Fruit fly (Drosophila melanogaster) whole organism, embryonic: ENCODE data around the gene sick.

Experiments used
- Abd-B ChIP-seq: fragments of 200-800 bp; sonication (Bioruptor generic); optimal IDR thresholded peaks from 2 replicates; lab custom pipeline; 2018; ENCODE audit warnings: missing biosample characterization, mild to moderate bottlenecking, missing genetic modification characterization, moderate library complexity
- Aef1 ChIP-seq: fragments of 200-800 bp; sonication (Bioruptor generic); IDR thresholded peaks from 3 replicates; pipeline ENCODE4 v1.3.6; 2022; ENCODE audit warnings: missing biosample characterization, missing genetic modification characterization
- Atf-2 ChIP-seq: fragments of 200-800 bp; sonication (Bioruptor generic); optimal IDR thresholded peaks from 2 replicates; lab custom pipeline; 2016; ENCODE audit warnings: missing biosample characterization, missing genetic modification characterization
- Bdp1 ChIP-seq: fragments of 200-800 bp; sonication (Bioruptor generic); optimal IDR thresholded peaks from 3 replicates; lab custom pipeline; 2016; ENCODE audit warnings: missing biosample characterization, missing genetic modification characterization
- BtbVII ChIP-seq: fragments of 200-800 bp; sonication (Bioruptor generic); optimal IDR thresholded peaks from 3 replicates; lab custom pipeline; 2017; ENCODE audit warnings: missing biosample characterization, mild to moderate bottlenecking, missing genetic modification characterization
- CG1024 ChIP-seq: fragments of 200-800 bp; sonication (Bioruptor generic); IDR thresholded peaks from 2 replicates; pipeline ENCODE4 v1.3.6; 2022; ENCODE audit warnings: missing biosample characterization, missing genetic modification characterization
- CG10565 ChIP-seq: fragments of 200-800 bp; sonication (Bioruptor generic); optimal IDR thresholded peaks from 3 replicates; lab custom pipeline; 2016; ENCODE audit warnings: missing biosample characterization, mild to moderate bottlenecking, missing genetic modification characterization
- CG11504 ChIP-seq: fragments of 200-800 bp; sonication (Bioruptor generic); optimal IDR thresholded peaks from 3 replicates; lab custom pipeline; 2019; ENCODE audit warnings: missing biosample characterization, mild to moderate bottlenecking, missing genetic modification characterization, moderate library complexity
- CG11560 ChIP-seq: fragments of 200-800 bp; sonication (Bioruptor generic); IDR thresholded peaks from 3 replicates; pipeline ENCODE4 v1.3.6; 2022; ENCODE audit warnings: missing biosample characterization, missing genetic modification characterization
- CG12219 ChIP-seq: fragments of 200-800 bp; sonication (Bioruptor generic); optimal IDR thresholded peaks from 3 replicates; lab custom pipeline; 2018; ENCODE audit warnings: missing biosample characterization, mild to moderate bottlenecking, missing genetic modification characterization
- CG12236 ChIP-seq: fragments of 200-800 bp; sonication (Bioruptor generic); optimal IDR thresholded peaks from 2 replicates; lab custom pipeline; 2016; ENCODE audit warnings: missing biosample characterization, missing genetic modification characterization
- CG15011 ChIP-seq: fragments of 200-800 bp; sonication (Bioruptor generic); optimal IDR thresholded peaks from 3 replicates; lab custom pipeline; 2018; ENCODE audit warnings: missing biosample characterization, mild to moderate bottlenecking, missing genetic modification characterization
- CG15696 ChIP-seq: fragments of 200-800 bp; sonication (Bioruptor generic); optimal IDR thresholded peaks from 2 replicates; lab custom pipeline; 2019; ENCODE audit warnings: missing biosample characterization, mild to moderate bottlenecking, missing genetic modification characterization, moderate library complexity
- CG16779 ChIP-seq: fragments of 200-800 bp; sonication (Bioruptor generic); IDR thresholded peaks from 2 replicates; pipeline ENCODE4 v1.3.6; 2022; ENCODE audit warnings: missing biosample characterization, missing genetic modification characterization
- CG17361 ChIP-seq: fragments of 200-800 bp; sonication (Bioruptor generic); IDR thresholded peaks from 3 replicates; pipeline ENCODE4 v1.3.6; 2022; ENCODE audit warnings: missing biosample characterization, missing genetic modification characterization
- CG18011 ChIP-seq: fragments of 200-800 bp; sonication (Bioruptor generic); optimal IDR thresholded peaks from 2 replicates; lab custom pipeline; 2017; ENCODE audit warnings: missing biosample characterization, missing genetic modification characterization, mild to moderate bottlenecking, moderate library complexity, missing genotype
- CG18599 ChIP-seq: fragments of 200-800 bp; sonication (Bioruptor generic); optimal IDR thresholded peaks from 3 replicates; lab custom pipeline; 2017; ENCODE audit warnings: missing biosample characterization, missing genetic modification characterization, mild to moderate bottlenecking, moderate library complexity, missing genetic modification reagents
- CG3281 ChIP-seq: fragments of 200-800 bp; sonication (Bioruptor generic); optimal IDR thresholded peaks from 3 replicates; lab custom pipeline; 2017; ENCODE audit warnings: missing biosample characterization, mild to moderate bottlenecking, missing genetic modification characterization
- CG33213 ChIP-seq: fragments of 200-800 bp; sonication (Bioruptor generic); optimal IDR thresholded peaks from 3 replicates; lab custom pipeline; 2016; ENCODE audit warnings: missing biosample characterization, missing genetic modification characterization
- CG4282 ChIP-seq: fragments of 200-800 bp; sonication (Bioruptor generic); optimal IDR thresholded peaks from 2 replicates; lab custom pipeline; 2016; ENCODE audit warnings: missing biosample characterization, missing genetic modification characterization
- CG6175 ChIP-seq: fragments of 200-800 bp; sonication (Bioruptor generic); IDR thresholded peaks from 3 replicates; pipeline ENCODE4 v1.3.6; 2022; ENCODE audit warnings: missing biosample characterization, missing genetic modification characterization
- CG8478 ChIP-seq: fragments of >200 bp; optimal IDR thresholded peaks from 2 replicates; lab custom pipeline; 2018
- CG9932 ChIP-seq: fragments of 200-800 bp; sonication (Bioruptor generic); IDR thresholded peaks from 2 replicates; pipeline ENCODE4 v1.3.6; 2022; ENCODE audit warnings: missing biosample characterization, missing genetic modification characterization
- D ChIP-seq, 2 experiments: fragments of 200-800 bp in 1 of 2; fragments of >200 bp in 1 of 2; sonication (Bioruptor generic) in 1 of 2; optimal IDR thresholded peaks; 2 replicates in 1 of 2; 3 replicates in 1 of 2; lab custom pipeline; 2017; ENCODE audit warnings: mild to moderate bottlenecking in 1 of 2, missing biosample characterization in 1 of 2, missing genetic modification characterization in 1 of 2, missing genetic modification reagents in 1 of 2
- Dp ChIP-seq: fragments of 200-800 bp; sonication (Bioruptor generic); optimal IDR thresholded peaks from 2 replicates; lab custom pipeline; 2018; ENCODE audit warnings: missing biosample characterization, mild to moderate bottlenecking, missing genetic modification characterization, moderate library complexity
- E2f2 ChIP-seq: fragments of 200-800 bp; sonication (Bioruptor generic); IDR thresholded peaks from 2 replicates; pipeline ENCODE4 v1.3.6; 2022; ENCODE audit warnings: missing biosample characterization, missing genetic modification characterization
- Ets65A ChIP-seq: fragments of 200-800 bp; sonication (Bioruptor generic); peaks from one replicate; lab custom pipeline; 2016; ENCODE audit warnings: missing biosample characterization, missing genetic modification characterization
- Fer2 ChIP-seq: fragments of 200-800 bp; sonication (Bioruptor generic); optimal IDR thresholded peaks from 2 replicates; lab custom pipeline; 2018; ENCODE audit warnings: missing biosample characterization, mild to moderate bottlenecking, missing genetic modification characterization, moderate library complexity
- Hr39 ChIP-seq: fragments of >200 bp; optimal IDR thresholded peaks from 2 replicates; lab custom pipeline; 2017
- Lim3 ChIP-seq: fragments of 200-800 bp; sonication (Bioruptor generic); IDR thresholded peaks from 2 replicates; pipeline ENCODE4 v1.3.6; 2022; ENCODE audit warnings: missing biosample characterization, missing genetic modification characterization
- Nf-YC ChIP-seq: fragments of 200-800 bp; optimal IDR thresholded peaks from 3 replicates; lab custom pipeline; 2019; ENCODE audit warnings: missing biosample characterization, mild to moderate bottlenecking, missing genetic modification characterization, moderate library complexity
- Sox102F ChIP-seq: fragments of 200-800 bp; sonication (Bioruptor generic); optimal IDR thresholded peaks from 2 replicates; lab custom pipeline; 2018; ENCODE audit warnings: missing biosample characterization, mild to moderate bottlenecking, missing genetic modification characterization, moderate library complexity
- Usf ChIP-seq: fragments of 200-800 bp; sonication (Bioruptor generic); optimal IDR thresholded peaks from 2 replicates; lab custom pipeline; 2017; ENCODE audit warnings: missing genotype, missing biosample characterization, missing genetic modification characterization
- ac ChIP-seq: fragments of 200-800 bp; sonication (Bioruptor generic); optimal IDR thresholded peaks from 3 replicates; lab custom pipeline; 2017; ENCODE audit warnings: missing biosample characterization, mild to moderate bottlenecking, missing genetic modification characterization
- ap ChIP-seq: fragments of 200-800 bp; sonication (Bioruptor generic); IDR thresholded peaks from 2 replicates; pipeline ENCODE4 v1.3.6; 2022; ENCODE audit warnings: missing biosample characterization, missing genetic modification characterization
- bbx ChIP-seq: fragments of 200-800 bp; sonication (Bioruptor generic); IDR thresholded peaks from 2 replicates; pipeline ENCODE4 v1.3.6; 2022; ENCODE audit warnings: missing biosample characterization, missing genetic modification characterization; ENCODE audit not compliant: partially characterized antibody
- cad ChIP-seq: fragments of >200 bp; optimal IDR thresholded peaks from 2 replicates; lab custom pipeline; 2017; ENCODE audit warnings: missing biosample characterization, missing genetic modification characterization
- ci ChIP-seq: fragments of 200-800 bp; sonication (Bioruptor generic); IDR thresholded peaks from 3 replicates; pipeline ENCODE4 v1.3.6; 2022; ENCODE audit warnings: missing biosample characterization, missing genetic modification characterization
- disco-r ChIP-seq: fragments of 200-800 bp; sonication (Bioruptor generic); optimal IDR thresholded peaks from 2 replicates; lab custom pipeline; 2016; ENCODE audit warnings: missing biosample characterization, missing genetic modification characterization
- dmrt99B ChIP-seq: fragments of 200-800 bp; sonication (Bioruptor generic); optimal IDR thresholded peaks from 2 replicates; lab custom pipeline; 2018; ENCODE audit warnings: missing biosample characterization, mild to moderate bottlenecking, missing genetic modification characterization, moderate library complexity
- esg ChIP-seq: fragments of 200-800 bp; sonication (Bioruptor generic); conservative IDR thresholded peaks from 2 replicates; pipeline ENCODE4 v1.3.6; 2022; ENCODE audit warnings: missing biosample characterization, missing genetic modification characterization
- fd102C ChIP-seq: fragments of 200-800 bp; sonication (Bioruptor generic); optimal IDR thresholded peaks from 2 replicates; lab custom pipeline; 2018; ENCODE audit warnings: missing biosample characterization, mild to moderate bottlenecking, missing genetic modification characterization, moderate library complexity
- inv ChIP-seq: fragments of 200-800 bp; sonication (Bioruptor generic); IDR thresholded peaks from 2 replicates; pipeline ENCODE4 v1.3.6; 2022; ENCODE audit warnings: missing biosample characterization, missing genetic modification characterization; ENCODE audit not compliant: partially characterized antibody
- pan ChIP-seq, 4 experiments: fragments of >200 bp in 3 of 4; fragments of 200-800 bp in 1 of 4; sonication (Bioruptor generic) in 1 of 4; optimal IDR thresholded peaks in 3 of 4; IDR thresholded peaks in 1 of 4; 2 replicates each; pipeline versions ENCODE4 v1.3.6 to Lab custom; 2017 to 2022; ENCODE audit warnings: missing biosample characterization in 2 of 4, missing genetic modification characterization in 2 of 4, mixed read lengths in 1 of 4
- rib ChIP-seq: fragments of 200-800 bp; sonication (Bioruptor generic); IDR thresholded peaks from 2 replicates; pipeline ENCODE4 v1.3.6; 2022; ENCODE audit warnings: missing biosample characterization, missing genetic modification characterization
- salm ChIP-seq: fragments of 200-800 bp; sonication (Bioruptor generic); optimal IDR thresholded peaks from 2 replicates; lab custom pipeline; 2018; ENCODE audit warnings: missing biosample characterization, mild to moderate bottlenecking, missing genetic modification characterization
- sens ChIP-seq: fragments of 200-800 bp; sonication (Bioruptor generic); peaks from one replicate; lab custom pipeline; 2016; ENCODE audit warnings: missing biosample characterization, missing genetic modification characterization
- sqz ChIP-seq: fragments of 200-800 bp; sonication (Bioruptor generic); optimal IDR thresholded peaks from 3 replicates; lab custom pipeline; 2018; ENCODE audit warnings: missing biosample characterization, mild to moderate bottlenecking, missing genetic modification characterization
- trem ChIP-seq: fragments of 200-800 bp; optimal IDR thresholded peaks from 3 replicates; lab custom pipeline; 2019; ENCODE audit warnings: missing biosample characterization, mild to moderate bottlenecking, missing genetic modification characterization, moderate library complexity

sick gene

dm6 chr2L:19795320-19796110, 650 bp upstream of the sick start (continued):
- TF ChIP-seq ap (GFP tag; lab: Robert Waterston, UW) (no peak), Lim3 (GFP tag; lab: Robert Waterston, UW) (no peak), CG10565 (GFP tag; lab: Kevin White, UChicago) (no peak), trem (peak; percentile 57), disco-r (peak; percentile 61), CG15696 (tag; lab: Kevin White, UChicago) (peak; percentile 29), Atf-2 (GFP tag; lab: Kevin White, UChicago) (peak; percentile 10), rib (no peak), Usf (GFP tag; lab: Kevin White, UChicago) (no peak), CG8478 (no peak), CG9932 (GFP tag; lab: Robert Waterston, UW) (peak; percentile 75), CG18599 (GFP tag; lab: Kevin White, UChicago) (no peak), sqz (GFP tag; lab: Kevin White, UChicago) (no peak), CG4282 (GFP tag; lab: Kevin White, UChicago) (peak; percentile 52), Aef1 (GFP tag; lab: Robert Waterston, UW) (peak; percentile 21; the same call in 1 of the 3 replicates), pan (optimal IDR thresholded peaks at IDR 0.05; lab: Kevin White, UChicago) (no peak), pan (GFP tag; optimal IDR thresholded peaks at IDR 0.05 in 1 of 2, IDR thresholded peaks at IDR 0.05 in 1 of 2) (no peak), Nf-YC (peak; percentile 27), CG12236 (peak; percentile 18), sens (GFP tag; lab: Kevin White, UChicago) (peak; percentile 87), ac (GFP tag; lab: Kevin White, UChicago) (no peak), E2f2 (GFP tag; lab: Robert Waterston, UW) (peak; percentile 60), fd102C (no peak), inv (peak; percentile 77), CG3281 (GFP tag; lab: Kevin White, UChicago) (no peak), CG11504 (tag; lab: Kevin White, UChicago) (peak; percentile 46), salm (peak; percentile 2), CG33213 (GFP tag; lab: Kevin White, UChicago) (peak; percentile 74), esg (GFP tag; lab: Robert Waterston, UW) (no peak), Dp (peak; percentile 55), CG17361 (peak; percentile 60; the same call in 2 of the 3 replicates), CG18011 (peak; percentile 33), dmrt99B (tag; lab: Kevin White, UChicago) (no peak), CG16779 (no peak), CG12219 (no peak), cad (GFP tag; lab: Kevin White, UChicago) (no peak), CG11560 (tag; lab: Robert Waterston, UW) (no peak), Hr39 (lab: Kevin White, UChicago) (no peak), Fer2 (no peak), Sox102F (GFP tag; lab: Kevin White, UChicago) (peak; percentile 2), Bdp1 (peak; percentile 18), Abd-B (GFP tag; lab: Kevin White, UChicago) (peak; percentile 40), bbx (GFP tag; lab: Robert Waterston, UW) (peak; percentile 81), Ets65A (peak; percentile 95), ci (GFP tag; lab: Robert Waterston, UW) (peak; percentile 56), CG6175 (no peak), CG1024 (GFP tag; lab: Robert Waterston, UW) (no peak), D (optimal IDR thresholded peaks at IDR 0.05; lab: Kevin White, UChicago) (no peak), D (GFP tag; optimal IDR thresholded peaks at IDR 0.05; lab: Kevin White, UChicago) (peak; percentile 27), BtbVII (GFP tag; lab: Kevin White, UChicago) (no peak), CG15011 (GFP tag; lab: Kevin White, UChicago) (no peak)
